Worm (Caenorhabditis elegans) whole organism, mixed stage, embryonic: Measurements from ENCODE around the gene F01G10.5.

Source experiments
- ham-2 ChIP-seq: fragments of 200-800 bp; sonication (Bioruptor generic); optimal IDR thresholded peaks from 2 replicates; lab custom pipeline; 2018; ENCODE audit warnings: mild to moderate bottlenecking, missing genetic modification characterization, missing compliant biosample characterization
- lin-13 ChIP-seq: fragments of 150-350 bp; optimal IDR thresholded peaks from 2 replicates; lab custom pipeline; 2014; ENCODE audit warnings: missing biosample characterization, missing genetic modification characterization
- mab-5 ChIP-seq: fragments of 150-350 bp; optimal IDR thresholded peaks from 2 replicates; lab custom pipeline; 2014; ENCODE audit warnings: missing biosample characterization, missing genetic modification characterization
- mep-1 ChIP-seq: fragments of 150-350 bp; optimal IDR thresholded peaks from 2 replicates; lab custom pipeline; 2017; ENCODE audit warnings: missing biosample characterization, missing genetic modification reagents, missing genetic modification characterization, inconsistent platforms
- nhr-237 ChIP-seq: fragments of 150-350 bp; optimal IDR thresholded peaks from 2 replicates; lab custom pipeline; 2014; ENCODE audit warnings: missing biosample characterization, missing genetic modification characterization
- nhr-76 ChIP-seq: sonication (generic microtip); optimal IDR thresholded peaks from 2 replicates; lab custom pipeline; 2017; ENCODE audit warnings: missing biosample characterization, missing genetic modification characterization
- tbx-8 ChIP-seq: fragments of 200-800 bp; sonication (Bioruptor generic); optimal IDR thresholded peaks from 2 replicates; lab custom pipeline; 2018; ENCODE audit warnings: mild to moderate bottlenecking, missing genetic modification characterization, moderate library complexity, missing compliant biosample characterization
- unc-39 ChIP-seq: fragments of 150-350 bp; optimal IDR thresholded peaks from 2 replicates; lab custom pipeline; 2014; ENCODE audit warnings: missing biosample characterization, missing genetic modification characterization

DNA sequence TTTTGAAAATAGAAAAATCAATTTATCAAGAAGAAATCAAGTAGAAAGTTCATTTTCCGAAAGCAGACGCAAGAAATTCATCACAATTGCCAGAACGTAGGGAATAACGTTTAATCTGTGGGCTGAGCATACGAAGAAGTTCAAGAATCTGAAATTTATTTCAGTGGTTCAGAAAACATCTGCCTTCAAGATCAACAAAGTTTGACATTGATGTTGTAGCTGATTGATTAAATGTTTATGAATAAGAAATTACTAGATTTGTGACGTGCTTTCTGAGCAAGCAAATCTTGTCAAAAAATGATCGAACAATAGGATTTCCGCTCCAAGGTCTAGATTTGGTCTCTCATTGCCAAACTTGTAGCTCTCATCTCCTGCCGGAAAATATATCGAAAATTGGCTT, 24.7 kb downstream of the F01G10.5 start, which contains the start of gene K04D7.6:
- no peak for TF ChIP-seq unc-39 (tag; lab: Kevin White, UChicago)
- TF ChIP-seq ham-2 (GFP tag; lab: Kevin White, UChicago): no peak
- TF ChIP-seq mep-1: no peak
- TF ChIP-seq nhr-76 (tag; lab: Kevin White, UChicago): no peak
- no peak for TF ChIP-seq lin-13
- no peak for TF ChIP-seq mab-5 (tag; lab: Kevin White, UChicago)
- TF ChIP-seq nhr-237: no peak
- no peak for TF ChIP-seq tbx-8 (GFP tag; lab: Kevin White, UChicago)
